Worm (Caenorhabditis elegans) whole organism, early embryonic: Measurements from ENCODE around the gene srh-295.

Experiments
- B0310.2 ChIP-seq: sonication (generic microtip); optimal IDR thresholded peaks from 2 replicates; lab custom pipeline; 2016; ENCODE audit warnings: mild to moderate bottlenecking, missing genetic modification characterization, missing compliant biosample characterization
- ceh-36 ChIP-seq: sonication (generic microtip); optimal IDR thresholded peaks from 2 replicates; lab custom pipeline; 2016; ENCODE audit warnings: missing genetic modification characterization, inconsistent platforms, missing compliant biosample characterization
- flt-1 ChIP-seq: fragments of 200-800 bp; sonication (Bioruptor generic); IDR thresholded peaks from 2 replicates; pipeline ENCODE4 v1.3.6; 2022; ENCODE audit warnings: missing genetic modification characterization, missing compliant biosample characterization
- tbx-37 ChIP-seq: fragments of 200-800 bp; sonication (Bioruptor generic); conservative IDR thresholded peaks from 2 replicates; pipeline ENCODE4 v1.3.6; 2022; ENCODE audit warnings: missing genetic modification reagents, missing genetic modification characterization, missing compliant biosample characterization

ce11 chrV:15315827-15316527 lies 14.4 kb upstream of the srh-295 start, which contains the start of the genes srt-22 and nhr-246:
- TF ChIP-seq flt-1 (GFP tag; lab: Robert Waterston, UW) (no peak), B0310.2 (no peak), ceh-36 (no peak), tbx-37 (no peak)
